Worm (Caenorhabditis elegans): ENCODE results near the gene C01B10.3.
A peak's percentile ranks its signal among the peaks of the same experiment; 100 is the strongest.
"Not testable (repeated sequence)": the region's sequence is repeated elsewhere in the genome, so short reads cannot be mapped to it uniquely, and the experiment has no call there.

The C01B10.3 gene

DNA sequence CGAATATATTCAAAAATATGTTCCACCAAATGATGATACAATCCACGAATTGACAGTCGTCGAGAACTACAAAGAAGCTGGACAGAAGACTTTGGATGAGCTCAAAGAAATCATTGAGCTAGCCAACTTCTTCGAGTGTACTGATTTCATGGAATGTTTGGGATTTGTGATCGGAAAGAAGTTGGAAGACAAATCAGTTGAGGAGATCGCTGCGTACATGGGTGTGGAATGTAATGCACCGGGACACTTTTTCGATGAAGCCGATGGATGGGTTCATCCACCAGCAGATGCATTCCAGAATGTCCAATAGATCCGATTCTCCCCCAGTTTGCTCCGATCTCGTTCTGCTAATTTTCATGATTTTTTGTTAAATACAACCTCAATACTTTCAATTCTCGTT is 17.6 kb downstream of the C01B10.3 start:
- TF ChIP-seq chd-7 (tag; optimal IDR thresholded peaks at IDR 0.05) (peak; percentile 8), ceh-100 (GFP tag; IDR thresholded peaks at IDR 0.05) (no peak), repo-1 (tag; optimal IDR thresholded peaks at IDR 0.05) (peak; percentile 53)

DNA sequence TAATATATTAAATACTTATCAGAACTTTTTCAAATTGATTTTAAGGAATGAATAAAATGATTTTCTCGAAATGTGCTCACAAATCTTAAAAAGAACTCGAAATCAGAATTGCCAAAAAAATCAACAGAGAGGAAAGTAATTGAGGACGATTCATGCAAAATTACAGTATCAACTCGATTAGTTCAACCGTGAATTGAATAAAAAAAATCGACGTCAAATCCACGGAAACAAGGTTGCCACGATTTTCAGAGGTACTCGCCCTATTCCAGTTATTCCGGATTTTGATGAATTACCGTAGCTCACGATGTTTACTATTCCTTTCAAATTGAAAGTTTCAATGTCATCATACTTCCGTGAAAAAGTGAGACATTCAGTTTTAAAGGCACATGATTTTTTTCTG is 18.8 kb downstream of the C01B10.3 start, which contains the start of gene F15B10.3:
Gene F15B10.3, plus strand, starts transcription at position 301 of the 400 bp plus-strand sequence.
- TF ChIP-seq nfya-2 (GFP tag; IDR thresholded peaks at IDR 0.05) (no peak), madf-6 (GFP tag; IDR thresholded peaks at IDR 0.05) (no peak), akir-1 (GFP tag; optimal IDR thresholded peaks at IDR 0.05) (no peak), F52B5.7 (tag; optimal IDR thresholded peaks at IDR 0.05) (no peak)

DNA sequence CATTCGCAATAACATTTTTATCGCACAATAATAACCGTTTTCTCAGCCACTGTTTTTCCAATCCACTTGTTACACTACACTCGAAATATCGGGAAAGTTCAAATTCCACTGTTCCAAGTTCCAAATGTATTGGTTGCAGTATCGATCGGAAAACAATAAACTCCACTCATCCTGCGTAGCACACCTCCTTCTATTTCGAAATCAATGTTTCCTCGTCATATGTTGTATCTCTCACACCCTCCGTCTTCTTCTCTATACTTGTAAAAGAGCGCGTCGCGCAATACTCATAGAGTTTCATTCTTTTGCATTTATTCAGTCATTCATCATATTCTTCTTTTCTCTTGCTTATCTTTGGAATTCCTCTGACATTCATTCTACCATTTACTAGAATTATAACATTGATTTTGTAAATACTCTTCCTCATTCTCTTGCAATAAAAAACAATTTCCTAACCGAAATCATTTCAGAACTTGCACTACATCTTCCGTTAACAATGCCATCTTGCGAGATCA is 19.9 kb downstream of the C01B10.3 start, which contains the start of gene sup-36:
Gene sup-36, plus strand, starts transcription at position 462 of the 512 bp plus-strand sequence.
- TF ChIP-seq attf-5 (GFP tag; optimal IDR thresholded peaks at IDR 0.05) = peak; percentile 46
- TF ChIP-seq D2030.7 (GFP tag; IDR thresholded peaks at IDR 0.05) = no peak
- no peak for TF ChIP-seq Y67H2A.10 (GFP tag; conservative IDR thresholded peaks at IDR 0.05)
- peak; percentile 84 for TF ChIP-seq cebp-1 (GFP tag; IDR thresholded peaks at IDR 0.05)
- peak; percentile 90 for TF ChIP-seq cebp-1 (tag; optimal IDR thresholded peaks at IDR 0.05)
- peak; percentile 31 for TF ChIP-seq nhr-80 (tag; optimal IDR thresholded peaks at IDR 0.05)

DNA sequence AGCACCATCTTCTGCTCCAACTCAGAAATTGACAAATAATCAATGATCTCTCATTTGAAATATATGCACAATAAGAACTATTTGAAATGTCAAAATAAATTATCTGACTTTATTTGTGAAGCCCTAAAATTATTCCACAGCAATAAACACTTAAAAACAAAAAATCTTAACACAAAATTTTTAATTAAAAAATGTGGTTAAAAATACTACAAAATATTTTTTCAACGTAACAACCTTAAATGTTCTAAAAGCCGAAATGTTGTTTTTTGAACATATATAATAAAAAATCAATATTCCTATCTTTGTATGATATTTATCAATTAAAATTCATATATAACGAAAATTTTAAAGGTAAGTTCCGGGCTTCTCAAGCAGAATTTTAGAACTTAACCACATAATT is 21.7 kb downstream of the C01B10.3 start, which contains the start of gene F38A5.8:
Gene F38A5.8, plus strand, starts transcription at position 301 of the 400 bp plus-strand sequence.
- TF ChIP-seq Y67H2A.10 (GFP tag; conservative IDR thresholded peaks at IDR 0.05) (no peak), bed-2 (GFP tag; IDR thresholded peaks at IDR 0.05) (no peak), attf-5 (GFP tag; optimal IDR thresholded peaks at IDR 0.05) (no peak), unc-62 (GFP tag; optimal IDR thresholded peaks at IDR 0.05) (no peak), sptf-2 (GFP tag; optimal IDR thresholded peaks at IDR 0.05) (no peak), efl-1 (GFP tag; optimal IDR thresholded peaks at IDR 0.05) (no peak), mes-4 (tag; optimal IDR thresholded peaks at IDR 0.05) (no peak), sdz-38 (tag; optimal IDR thresholded peaks at IDR 0.05) (no peak)

DNA sequence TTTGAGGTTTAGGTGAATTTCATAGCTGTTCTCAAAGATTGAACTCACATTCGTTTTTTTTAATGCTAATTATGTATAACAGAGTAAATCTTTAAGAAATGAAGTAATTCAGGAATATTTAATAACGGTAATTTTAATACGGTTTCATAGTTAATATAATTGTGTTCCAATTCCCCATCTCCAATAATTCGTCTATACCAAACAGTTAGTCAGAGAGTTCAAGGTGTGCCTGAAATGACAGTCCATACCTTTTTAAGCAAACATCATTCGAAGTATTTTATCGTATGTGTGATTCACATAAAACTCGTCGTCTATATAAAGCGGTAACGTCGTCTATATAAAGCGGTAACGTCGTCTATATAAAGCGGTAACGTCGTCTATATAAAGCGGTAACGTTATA is 22.4 kb downstream of the C01B10.3 start, which contains the start of gene nspb-5:
Gene nspb-5, plus strand, starts transcription at position 301 of the 400 bp plus-strand sequence.
- not testable (repeated sequence) for TF ChIP-seq zfh-2 (GFP tag; conservative IDR thresholded peaks at IDR 0.05); hlh-26 (GFP tag; conservative IDR thresholded peaks at IDR 0.05); atf-7 (tag; optimal IDR thresholded peaks at IDR 0.05)

DNA sequence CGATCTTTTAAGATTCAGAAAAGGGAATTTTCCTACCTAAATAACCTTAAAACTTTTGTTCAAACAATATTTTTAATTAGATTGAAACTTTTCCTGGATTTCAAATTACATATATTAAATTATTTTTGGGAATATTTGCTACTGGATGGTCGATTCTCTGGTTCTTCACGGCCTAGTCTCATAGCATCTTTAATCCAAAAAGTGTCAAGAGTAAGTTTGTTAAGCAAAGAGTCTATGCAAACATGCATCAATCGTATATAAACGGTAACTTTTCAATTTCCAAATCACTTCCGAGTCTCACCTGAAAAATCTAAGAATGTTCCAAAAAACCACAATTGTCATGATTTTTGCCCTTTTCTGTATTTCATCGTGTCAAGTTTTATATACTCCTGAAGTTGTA is 23.2 kb downstream of the C01B10.3 start, which contains the start of gene nspb-4:
Gene nspb-4, plus strand, starts transcription at position 301 of the 400 bp plus-strand sequence.
- TF ChIP-seq snpc-4 (GFP tag; optimal IDR thresholded peaks at IDR 0.05); snpc-4 (tag; optimal IDR thresholded peaks at IDR 0.05); ama-1 (optimal IDR thresholded peaks at IDR 0.05); ama-1 (GFP tag; optimal IDR thresholded peaks at IDR 0.05); Y56A3A.18 (GFP tag; IDR thresholded peaks at IDR 0.05): not testable (repeated sequence)

DNA sequence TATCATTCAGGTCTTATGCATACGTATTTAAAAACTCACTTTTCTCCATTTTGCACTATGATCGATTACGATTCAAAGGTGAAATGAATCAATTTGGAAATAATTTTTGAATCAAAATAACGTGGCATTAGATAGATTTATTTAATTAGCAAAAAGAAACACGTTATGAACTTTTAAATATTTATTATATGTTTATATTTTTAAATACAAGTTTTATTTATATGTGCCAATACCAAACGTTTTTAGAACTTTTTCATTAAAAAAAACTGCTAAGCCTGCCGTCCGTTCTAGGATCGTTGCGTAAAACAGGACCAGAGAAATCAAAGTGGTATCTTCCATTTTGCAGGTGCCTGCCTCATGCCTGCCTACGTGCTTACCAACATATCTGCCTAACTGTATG is 23.9 kb downstream of the C01B10.3 start, which contains the start of gene F38A5.6:
Gene F38A5.6, minus strand, starts transcription at position 101 of the 400 bp plus-strand sequence.
- TF ChIP-seq ceh-27 (GFP tag; optimal IDR thresholded peaks at IDR 0.05) = no peak

Data from whole organism, young adult.